Worm (Caenorhabditis elegans) whole organism, young adult: ENCODE measurements around the gene trh-1.

Experiments used
- ama-1 ChIP-seq, 3 experiments: fragments of 150-350 bp in 1 of 3; sonication (generic microtip) in 2 of 3; optimal IDR thresholded peaks; 2 replicates each; lab custom pipeline; 2014 to 2018; ENCODE audit warnings: missing biosample characterization in 2 of 3, missing genetic modification characterization in 2 of 3, missing genetic modification reagents in 2 of 3
- attf-6 ChIP-seq: fragments of 200-800 bp; sonication (Bioruptor generic); IDR thresholded peaks from 2 replicates; pipeline ENCODE4 v1.3.6; 2022; ENCODE audit warnings: missing genetic modification reagents, missing genetic modification characterization, missing compliant biosample characterization
- ztf-22 ChIP-seq: fragments of 200-800 bp; sonication (Bioruptor generic); optimal IDR thresholded peaks from 2 replicates; lab custom pipeline; 2018; ENCODE audit warnings: mild to moderate bottlenecking, missing genetic modification characterization, moderate library complexity, missing compliant biosample characterization

ce11 chrIV:17406119-17406518 lies 37.7 kb downstream of the trh-1 start:
- TF ChIP-seq attf-6 (GFP tag; lab: Robert Waterston, UW) (no peak), ama-1 (optimal IDR thresholded peaks at IDR 0.05; lab: Kevin White, UChicago) (no peak), ama-1 (GFP tag; optimal IDR thresholded peaks at IDR 0.05; lab: Kevin White, UChicago) (no peak), ztf-22 (GFP tag; lab: Kevin White, UChicago) (no peak)
